Worm (Caenorhabditis elegans) whole organism, L4 larva: ENCODE measurements around the gene ttr-17.

ENCODE experiments used
- D1046.2 ChIP-seq: fragments of 200-800 bp; sonication (Bioruptor generic); IDR thresholded peaks from 2 replicates; pipeline ENCODE4 v1.3.6; 2022; ENCODE audit warnings: missing genetic modification characterization, missing compliant biosample characterization
- F10B5.3 ChIP-seq: sonication (generic microtip); optimal IDR thresholded peaks from 2 replicates; lab custom pipeline; 2016; ENCODE audit warnings: mild to moderate bottlenecking, missing genetic modification characterization, missing compliant biosample characterization
- F37D6.2 ChIP-seq: sonication (generic microtip); optimal IDR thresholded peaks from 2 replicates; lab custom pipeline; 2016; ENCODE audit warnings: mild to moderate bottlenecking, missing genetic modification characterization, missing compliant biosample characterization
- F44E2.7 ChIP-seq: fragments of 200-800 bp; sonication (Bioruptor generic); IDR thresholded peaks from 2 replicates; pipeline ENCODE4 v2.1.2; 2022; ENCODE audit warnings: missing genetic modification characterization, missing compliant biosample characterization
- Y48G9A.11 ChIP-seq: fragments of 200-800 bp; sonication (Bioruptor generic); IDR thresholded peaks from 2 replicates; pipeline ENCODE4 v1.3.6; 2022; ENCODE audit warnings: missing genetic modification reagents, missing genetic modification characterization, missing compliant biosample characterization
- Y75B8A.6 ChIP-seq: fragments of 200-800 bp; sonication (Bioruptor generic); IDR thresholded peaks from 2 replicates; pipeline ENCODE4 v1.3.6; 2022; ENCODE audit warnings: missing genetic modification reagents, missing genetic modification characterization, missing compliant biosample characterization
- aha-1 ChIP-seq: fragments of 150-350 bp; peaks from one replicate; lab custom pipeline; 2014; ENCODE audit warnings: missing biosample characterization, missing genetic modification characterization
- aly-2 ChIP-seq: sonication (generic microtip); optimal IDR thresholded peaks from 2 replicates; lab custom pipeline; 2018; ENCODE audit warnings: missing biosample characterization, missing genetic modification characterization
- ama-1 ChIP-seq: fragments of 150-350 bp; optimal IDR thresholded peaks from 2 replicates; lab custom pipeline; 2014; ENCODE audit warnings: inconsistent platforms, mixed read lengths
- ceh-20 ChIP-seq: fragments of 200-800 bp; sonication (Bioruptor generic); IDR thresholded peaks from 2 replicates; pipeline ENCODE4 v1.3.6; 2022; ENCODE audit warnings: missing genetic modification reagents, missing genetic modification characterization, missing compliant biosample characterization
- ceh-28 ChIP-seq: fragments of 150-350 bp; optimal IDR thresholded peaks from 2 replicates; lab custom pipeline; 2014; ENCODE audit warnings: missing biosample characterization, missing genetic modification reagents, missing genetic modification characterization
- ceh-44 ChIP-seq: fragments of 200-800 bp; sonication (Bioruptor generic); IDR thresholded peaks from 2 replicates; pipeline ENCODE4 v1.3.6; 2022; ENCODE audit warnings: missing genetic modification reagents, missing genetic modification characterization, missing compliant biosample characterization
- ceh-82 ChIP-seq: sonication (generic microtip); optimal IDR thresholded peaks from 2 replicates; lab custom pipeline; 2017; ENCODE audit warnings: missing biosample characterization, missing genetic modification characterization
- ctbp-1 ChIP-seq: fragments of 200-800 bp; sonication (Bioruptor generic); IDR thresholded peaks from 2 replicates; pipeline ENCODE4 v1.3.6; 2022; ENCODE audit warnings: missing genetic modification reagents, missing genetic modification characterization, missing compliant biosample characterization
- daf-16 ChIP-seq, 3 experiments: sonication (generic microtip); optimal IDR thresholded peaks; 2 replicates each; lab custom pipeline; 2016 to 2017; ENCODE audit warnings: missing genetic modification characterization in 3 of 3, missing genetic modification reagents in 3 of 3, mild to moderate bottlenecking in 2 of 3, missing compliant biosample characterization in 2 of 3, missing biosample characterization in 1 of 3, moderate library complexity in 1 of 3
- dmd-6 ChIP-seq: fragments of 200-800 bp; sonication (Bioruptor generic); IDR thresholded peaks from 2 replicates; pipeline ENCODE4 v1.3.6; 2022; ENCODE audit warnings: missing genetic modification reagents, missing genetic modification characterization, missing compliant biosample characterization
- dpl-1 ChIP-seq: fragments of 150-350 bp; optimal IDR thresholded peaks from 2 replicates; lab custom pipeline; 2014; ENCODE audit warnings: missing biosample characterization, missing genetic modification reagents, missing genetic modification characterization
- duxl-1 ChIP-seq: sonication (generic microtip); optimal IDR thresholded peaks from 2 replicates; lab custom pipeline; 2016; ENCODE audit warnings: mild to moderate bottlenecking, missing genetic modification characterization, moderate library complexity, missing compliant biosample characterization; ENCODE audit not compliant: poor library complexity
- egl-27 ChIP-seq: sonication (generic microtip); optimal IDR thresholded peaks from 3 replicates; lab custom pipeline; 2017; ENCODE audit warnings: missing biosample characterization, missing genetic modification reagents, missing genetic modification characterization
- egl-43 ChIP-seq: fragments of 200-800 bp; sonication (Bioruptor generic); IDR thresholded peaks from 2 replicates; pipeline ENCODE4 v1.3.6; 2022; ENCODE audit warnings: missing genetic modification reagents, missing genetic modification characterization, missing compliant biosample characterization
- fkh-10 ChIP-seq: fragments of 150-350 bp; optimal IDR thresholded peaks from 2 replicates; lab custom pipeline; 2014; ENCODE audit warnings: missing biosample characterization, missing genetic modification reagents, missing genetic modification characterization
- fos-1 ChIP-seq: fragments of 150-350 bp; optimal IDR thresholded peaks from 2 replicates; lab custom pipeline; 2014; ENCODE audit warnings: missing biosample characterization, missing genetic modification characterization
- hlh-11 ChIP-seq: fragments of 200-800 bp; sonication (Bioruptor generic); optimal IDR thresholded peaks from 2 replicates; lab custom pipeline; 2018; ENCODE audit warnings: mild to moderate bottlenecking, missing genetic modification characterization, missing compliant biosample characterization
- hlh-30 ChIP-seq: sonication (generic microtip); optimal IDR thresholded peaks from 2 replicates; lab custom pipeline; 2017; ENCODE audit warnings: antibody characterized with exemption, mild to moderate bottlenecking, missing genetic modification characterization, missing compliant biosample characterization; ENCODE audit not compliant: insufficient read depth
- hmg-1.1 ChIP-seq: fragments of 200-800 bp; sonication (Bioruptor generic); IDR thresholded peaks from 2 replicates; pipeline ENCODE4 v1.3.6; 2022; ENCODE audit warnings: missing genetic modification reagents, missing genetic modification characterization, missing compliant biosample characterization
- lim-7 ChIP-seq: fragments of 200-800 bp; sonication (Bioruptor generic); IDR thresholded peaks from 2 replicates; pipeline ENCODE4 v1.3.6; 2022; ENCODE audit warnings: missing genetic modification characterization, missing compliant biosample characterization
- lin-29 ChIP-seq: fragments of 200-800 bp; sonication (Bioruptor generic); IDR thresholded peaks from 2 replicates; pipeline ENCODE4 v1.3.6; 2022; ENCODE audit warnings: missing genetic modification reagents, missing genetic modification characterization, missing compliant biosample characterization
- lin-38 ChIP-seq: fragments of 200-800 bp; sonication (Bioruptor generic); IDR thresholded peaks from 2 replicates; pipeline ENCODE4 v1.3.6; 2022; ENCODE audit warnings: missing genetic modification reagents, missing genetic modification characterization, missing compliant biosample characterization
- lin-39 ChIP-seq: fragments of 150-350 bp; optimal IDR thresholded peaks from 2 replicates; lab custom pipeline; 2014; ENCODE audit warnings: missing biosample characterization, missing genetic modification reagents, missing genetic modification characterization
- mdl-1 ChIP-seq, 2 experiments: fragments of 150-350 bp in 1 of 2; sonication (generic microtip) in 1 of 2; optimal IDR thresholded peaks; 2 replicates each; lab custom pipeline; 2014 to 2017; ENCODE audit warnings: missing biosample characterization in 2 of 2, missing genetic modification characterization in 2 of 2
- mdt-29 ChIP-seq: fragments of 200-800 bp; sonication (Bioruptor generic); IDR thresholded peaks from 2 replicates; pipeline ENCODE4 v1.3.6; 2022; ENCODE audit warnings: missing genetic modification reagents, missing genetic modification characterization, missing compliant biosample characterization
- nhr-102 ChIP-seq: sonication (generic microtip); optimal IDR thresholded peaks from 2 replicates; lab custom pipeline; 2016; ENCODE audit warnings: mild to moderate bottlenecking, missing genetic modification characterization, moderate library complexity, missing compliant biosample characterization
- nhr-111 ChIP-seq: fragments of 200-800 bp; sonication (Bioruptor generic); optimal IDR thresholded peaks from 2 replicates; lab custom pipeline; 2018; ENCODE audit warnings: mild to moderate bottlenecking, missing genetic modification characterization, missing compliant biosample characterization
- nhr-25 ChIP-seq: sonication (generic microtip); optimal IDR thresholded peaks from 2 replicates; lab custom pipeline; 2017; ENCODE audit warnings: missing genetic modification characterization, mild to moderate bottlenecking, missing compliant biosample characterization, antibody characterized with exemption, moderate library complexity, borderline replicate concordance; ENCODE audit not compliant: insufficient read depth
- nhr-6 ChIP-seq: fragments of 150-350 bp; optimal IDR thresholded peaks from 2 replicates; lab custom pipeline; 2014; ENCODE audit warnings: missing biosample characterization, missing genetic modification characterization
- nhr-77 ChIP-seq: fragments of 150-350 bp; optimal IDR thresholded peaks from 2 replicates; lab custom pipeline; 2014; ENCODE audit warnings: missing biosample characterization, missing genetic modification characterization
- tag-97 ChIP-seq: fragments of 200-800 bp; sonication (Bioruptor generic); IDR thresholded peaks from 2 replicates; pipeline ENCODE4 v1.3.6; 2022; ENCODE audit warnings: missing genetic modification characterization, missing compliant biosample characterization
- tra-1 ChIP-seq: fragments of 200-800 bp; sonication (Bioruptor generic); IDR thresholded peaks from 2 replicates; pipeline ENCODE4 v1.3.6; 2022; ENCODE audit warnings: missing genetic modification reagents, missing genetic modification characterization, missing compliant biosample characterization
- vab-7 ChIP-seq: fragments of 200-800 bp; sonication (Bioruptor generic); IDR thresholded peaks from 2 replicates; pipeline ENCODE4 v1.3.6; 2022; ENCODE audit warnings: missing genetic modification reagents, missing genetic modification characterization, missing compliant biosample characterization
- zag-1 ChIP-seq: fragments of 150-350 bp; optimal IDR thresholded peaks from 2 replicates; lab custom pipeline; 2014; ENCODE audit warnings: missing biosample characterization, missing genetic modification characterization
- zfp-2 ChIP-seq: sonication (generic microtip); optimal IDR thresholded peaks from 2 replicates; lab custom pipeline; 2016; ENCODE audit warnings: mild to moderate bottlenecking, missing genetic modification characterization, missing compliant biosample characterization
- zfp-3 ChIP-seq: fragments of 200-800 bp; sonication (Bioruptor generic); conservative IDR thresholded peaks from 2 replicates; pipeline ENCODE4 v1.3.6; 2022; ENCODE audit warnings: missing genetic modification reagents, missing genetic modification characterization, missing compliant biosample characterization
- zip-2 ChIP-seq: fragments of 150-350 bp; optimal IDR thresholded peaks from 2 replicates; lab custom pipeline; 2014; ENCODE audit warnings: missing biosample characterization, missing genetic modification characterization
- ztf-11 ChIP-seq: fragments of 150-350 bp; optimal IDR thresholded peaks from 2 replicates; lab custom pipeline; 2014; ENCODE audit warnings: missing biosample characterization, missing genetic modification characterization

The ttr-17 gene

ce11 chrIV:11025941-11026340, 40.9 kb downstream of the ttr-17 start (continued):
- TF ChIP-seq zfp-2 (tag; lab: Kevin White, UChicago) (peak; percentile 42), lim-7 (peak; percentile 96), zip-2 (tag; lab: Kevin White, UChicago) (no peak), mdl-1 (tag; optimal IDR thresholded peaks at IDR 0.05; lab: Kevin White, UChicago) (no peak), nhr-6 (tag; lab: Kevin White, UChicago) (peak; percentile 10), egl-27 (tag; lab: Kevin White, UChicago) (no peak), ama-1 (no peak), zag-1 (no peak), fkh-10 (GFP tag; lab: Kevin White, UChicago) (no peak), ceh-28 (tag; lab: Kevin White, UChicago) (no peak), egl-43 (GFP tag; lab: Robert Waterston, UW) (peak; percentile 93), Y75B8A.6 (peak; percentile 75; the same call in 1 of the 2 replicates), ceh-20 (GFP tag; lab: Robert Waterston, UW) (peak; percentile 71), lin-38 (GFP tag; lab: Robert Waterston, UW) (peak; percentile 78), ztf-11 (no peak), F10B5.3 (tag; lab: Kevin White, UChicago) (peak; percentile 35), F44E2.7 (GFP tag; lab: Robert Waterston, UW) (0 out of 2 replicates have a peak, but pooled peaks have one; percentile 43), aha-1 (tag; lab: Kevin White, UChicago) (no peak), ceh-44 (peak; percentile 91), ceh-82 (tag; lab: Kevin White, UChicago) (no peak), ctbp-1 (peak; percentile 88), aly-2 (tag; lab: Kevin White, UChicago) (no peak), hlh-30 (tag; lab: Kevin White, UChicago) (no peak), Y48G9A.11 (peak; percentile 76), zfp-3 (peak; percentile 67), duxl-1 (tag; lab: Kevin White, UChicago) (peak; percentile 18), lin-29 (GFP tag; lab: Robert Waterston, UW) (0 out of 2 replicates have a peak, but pooled peaks have one; percentile 32), dpl-1 (GFP tag; lab: Kevin White, UChicago) (no peak), nhr-111 (GFP tag; lab: Kevin White, UChicago) (peak; percentile 75)

- no peak for TF ChIP-seq tag-97 (GFP tag; lab: Robert Waterston, UW)
- no peak for TF ChIP-seq hlh-30 (tag; lab: Kevin White, UChicago)
- TF ChIP-seq F37D6.2 (tag; lab: Kevin White, UChicago), result no peak
Measured at ce11 chrIV:11022303-11022702, 44.5 kb downstream of the ttr-17 start, which contains the start of gene alh-3. Gene alh-3 (plus strand): TSS chrIV:11022603.

ce11 chrIV:11021512-11022268, 45.1 kb downstream of the ttr-17 start, which contains the start of gene mogs-1:
Gene mogs-1 (minus strand): TSS chrIV:11021928.
- TF ChIP-seq vab-7 (GFP tag; lab: Robert Waterston, UW), result no peak
- TF ChIP-seq egl-27 (tag; lab: Kevin White, UChicago), result no peak
- TF ChIP-seq ctbp-1, result peak; percentile 38; the same call in 1 of the 2 replicates
- TF ChIP-seq nhr-102 (tag; lab: Kevin White, UChicago), result peak; percentile 14
- TF ChIP-seq hlh-11, result peak; percentile 69
- peak; percentile 1 for TF ChIP-seq nhr-77 (tag; lab: Kevin White, UChicago)
- TF ChIP-seq hmg-1.1, result no peak
- peak in 1 of 2 experiments; percentile 87 for TF ChIP-seq mdl-1 (tag; optimal IDR thresholded peaks at IDR 0.05; lab: Kevin White, UChicago)
- TF ChIP-seq zfp-3, result 0 out of 2 replicates have a peak, but pooled peaks have one; percentile 31
- 0 out of 2 replicates have a peak, but pooled peaks have one; percentile 5 for TF ChIP-seq tra-1 (GFP tag; lab: Robert Waterston, UW)
- no peak for TF ChIP-seq daf-16 (GFP tag; optimal IDR thresholded peaks at IDR 0.05; lab: Kevin White, UChicago)
- peak; percentile 78 for TF ChIP-seq daf-16 (tag; optimal IDR thresholded peaks at IDR 0.05; lab: Kevin White, UChicago)
- 0 out of 2 replicates have a peak, but pooled peaks have one; percentile 53 for TF ChIP-seq mdt-29 (GFP tag; lab: Robert Waterston, UW)
- TF ChIP-seq D1046.2 (GFP tag; lab: Robert Waterston, UW), result no peak
- TF ChIP-seq nhr-25, result peak; percentile 44
- TF ChIP-seq lin-39, result no peak
- TF ChIP-seq Y48G9A.11, result 0 out of 2 replicates have a peak, but pooled peaks have one; percentile 21
- no peak for TF ChIP-seq lin-38 (GFP tag; lab: Robert Waterston, UW)
- TF ChIP-seq Y75B8A.6, result no peak
- no peak; the same call in 1 of the 2 replicates for TF ChIP-seq dmd-6 (GFP tag; lab: Robert Waterston, UW)
- peak; percentile 80 for TF ChIP-seq hlh-30 (tag; lab: Kevin White, UChicago)
- TF ChIP-seq fos-1 (tag; lab: Kevin White, UChicago), result no peak
- peak; percentile 70 for TF ChIP-seq aha-1 (tag; lab: Kevin White, UChicago)
- TF ChIP-seq zag-1, result no peak
- TF ChIP-seq ceh-20 (GFP tag; lab: Robert Waterston, UW), result 0 out of 2 replicates have a peak, but pooled peaks have one; percentile 35
